Worm (Caenorhabditis elegans): Measurements from ENCODE around the gene F57G4.10.

DNA sequence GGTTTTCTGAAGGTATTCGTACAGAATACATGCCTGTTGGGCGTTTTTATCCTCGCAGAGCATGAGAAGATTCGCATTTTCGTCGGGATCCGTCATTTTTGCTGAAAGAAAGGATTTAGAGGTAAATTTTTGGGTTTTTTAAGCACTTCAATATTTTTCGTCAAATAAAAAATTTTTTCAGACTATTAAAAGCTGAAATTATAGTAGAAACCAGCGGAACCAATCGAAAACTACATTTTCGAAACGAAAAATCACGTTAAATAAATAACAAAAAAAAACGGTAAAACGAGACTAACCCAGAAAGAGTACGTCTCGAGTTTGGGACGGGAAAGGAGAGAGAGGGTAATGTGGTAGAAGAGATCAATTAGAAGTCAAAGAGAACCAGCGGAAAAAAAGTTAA lies 21.8 kb downstream of the F57G4.10 start, which contains the start of gene fbxa-192:
- TF ChIP-seq rpc-1 (optimal IDR thresholded peaks at IDR 0.05) (no peak), rpc-1 (tag; optimal IDR thresholded peaks at IDR 0.05) (no peak), nfyb-1 (GFP tag; IDR thresholded peaks at IDR 0.05) (no peak), unc-62 (GFP tag; optimal IDR thresholded peaks at IDR 0.05) (no peak), ccch-3 (GFP tag; optimal IDR thresholded peaks at IDR 0.05) (no peak), nhr-120 (GFP tag; IDR thresholded peaks at IDR 0.05) (no peak), egl-44 (GFP tag; IDR thresholded peaks at IDR 0.05) (no peak), attf-5 (GFP tag; optimal IDR thresholded peaks at IDR 0.05) (no peak), nfya-1 (tag; optimal IDR thresholded peaks at IDR 0.05; ENCODE audit: borderline replicate concordance, insufficient read depth) (no peak)
